Fruit fly (Drosophila melanogaster): ENCODE results near the gene CG16952.

DNA sequence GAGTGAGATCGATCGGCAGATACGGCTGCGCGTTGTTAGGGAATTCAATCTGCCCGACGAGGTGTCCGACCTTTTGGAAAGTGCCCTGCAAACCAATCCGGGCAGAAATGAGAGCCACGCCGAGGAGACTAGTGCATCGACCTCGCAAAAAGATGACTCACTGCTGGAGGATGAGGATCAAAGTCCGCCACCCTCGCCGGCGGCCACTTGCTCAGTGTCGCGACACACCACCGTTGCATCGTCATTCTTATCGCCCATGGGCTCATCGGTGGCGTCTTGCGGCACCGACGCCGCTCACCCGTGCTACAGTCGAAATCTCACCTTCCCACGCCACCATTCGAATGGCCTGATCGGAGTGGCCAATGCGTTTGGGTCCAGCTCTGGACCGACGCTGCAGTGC lies 4.5 kb downstream of the CG16952 start:
- TF ChIP-seq fru (GFP tag; optimal IDR thresholded peaks at IDR 0.05), result no peak
- TF ChIP-seq dmrt93B (GFP tag; optimal IDR thresholded peaks at IDR 0.05), result no peak
- TF ChIP-seq Hnf4 (GFP tag; optimal IDR thresholded peaks at IDR 0.05), result no peak
- no peak for TF ChIP-seq foxo (GFP tag; optimal IDR thresholded peaks at IDR 0.05)
- no peak for TF ChIP-seq psq (GFP tag; optimal IDR thresholded peaks at IDR 0.05)
- TF ChIP-seq tai (GFP tag; optimal IDR thresholded peaks at IDR 0.05), result no peak
- TF ChIP-seq Abd-B (GFP tag; optimal IDR thresholded peaks at IDR 0.05), result no peak
- no peak for TF ChIP-seq HLH106 (tag; optimal IDR thresholded peaks at IDR 0.05)
- TF ChIP-seq Myc (optimal IDR thresholded peaks at IDR 0.05), result no peak
- TF ChIP-seq OdsH (GFP tag; optimal IDR thresholded peaks at IDR 0.05), result no peak
- no peak for TF ChIP-seq CrebA (GFP tag; optimal IDR thresholded peaks at IDR 0.05; ENCODE audit: borderline replicate concordance)
- TF ChIP-seq sv (GFP tag; optimal IDR thresholded peaks at IDR 0.05), result no peak
- TF ChIP-seq Dfd (GFP tag; optimal IDR thresholded peaks at IDR 0.05), result no peak
- no peak for TF ChIP-seq usp (GFP tag; optimal IDR thresholded peaks at IDR 0.05)
